Worm (Caenorhabditis elegans) whole organism, L1 larva: ENCODE results near the gene grd-7.

Source experiments
- aly-2 ChIP-seq: fragments of 150-350 bp; optimal IDR thresholded peaks from 2 replicates; lab custom pipeline; 2014; ENCODE audit warnings: missing biosample characterization, missing genetic modification characterization
- ceh-88 ChIP-seq: fragments of 200-800 bp; sonication (Bioruptor generic); IDR thresholded peaks from 2 replicates; pipeline ENCODE4 v1.3.6; 2022; ENCODE audit warnings: missing genetic modification characterization, missing compliant biosample characterization
- unc-98 ChIP-seq: fragments of 200-800 bp; sonication (Bioruptor generic); IDR thresholded peaks from 2 replicates; pipeline ENCODE4 v1.3.6; 2022; ENCODE audit warnings: missing genetic modification characterization, missing compliant biosample characterization

DNA sequence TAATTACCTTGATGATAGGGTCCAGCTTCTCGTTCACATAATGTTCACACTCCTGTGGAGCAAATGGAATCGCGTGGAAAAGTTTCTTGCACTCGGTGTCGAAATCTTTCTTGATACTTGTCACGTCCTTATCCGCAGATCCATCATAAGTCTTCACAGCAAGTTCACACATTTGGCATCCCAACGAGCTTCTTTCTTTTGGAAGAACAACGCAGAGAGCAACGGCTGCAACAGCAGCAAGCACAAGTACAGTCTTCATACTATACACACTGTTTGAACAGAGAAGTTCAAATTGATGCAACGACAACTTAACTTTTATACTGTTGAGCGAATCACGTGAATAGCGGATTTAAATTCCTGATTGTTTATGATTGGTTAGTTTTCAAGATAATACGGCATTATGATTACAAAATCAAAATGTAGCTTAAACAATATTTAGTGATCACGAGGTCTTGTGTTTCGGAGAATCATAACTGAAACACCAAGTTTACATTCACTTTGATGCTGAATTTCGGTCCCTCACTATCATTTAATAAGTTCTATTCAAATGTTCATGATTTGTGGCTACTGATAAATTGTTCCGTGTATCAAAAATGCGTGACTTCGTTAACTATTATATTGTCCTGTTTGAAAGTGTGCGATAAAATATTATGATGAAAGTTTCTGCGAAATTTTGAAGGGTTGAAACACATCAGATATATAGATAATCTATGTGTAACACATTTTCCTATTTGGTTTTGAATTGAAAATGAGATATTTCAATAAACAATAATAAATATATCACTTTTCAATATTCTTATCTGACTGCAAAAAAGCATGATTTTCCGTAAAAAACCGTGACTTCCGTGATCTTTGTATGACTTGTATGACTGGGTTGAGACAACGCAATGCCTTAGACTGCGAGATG lies 47.5 kb upstream of the grd-7 start, which contains the start of the genes spp-2 and spp-6:
- TF ChIP-seq ceh-88 (GFP tag; lab: Robert Waterston, UW) = no peak
- TF ChIP-seq unc-98 (GFP tag; lab: Robert Waterston, UW) = no peak
- no peak for TF ChIP-seq aly-2 (tag; lab: Kevin White, UChicago)
